Worm (Caenorhabditis elegans): ENCODE results near the gene scb-1.
A peak's percentile ranks its signal among the peaks of the same experiment; 100 is the strongest.

The scb-1 gene

ce11 chrV:11080345-11081102 is 39.0 kb downstream of the scb-1 start, which contains the start of gene act-1:
act-1 (plus strand) TSS chrV:11081052.
- 0 out of 2 replicates have a peak, but pooled peaks have one; percentile 40 for TF ChIP-seq pbrm-1 (GFP tag; IDR thresholded peaks at IDR 0.05)
- no peak for TF ChIP-seq aptf-2 (GFP tag; conservative IDR thresholded peaks at IDR 0.05)
- TF ChIP-seq hmg-1.2 (GFP tag; IDR thresholded peaks at IDR 0.05) = peak; percentile 23; the same call in 1 of the 2 replicates
- TF ChIP-seq nhr-80 (tag; optimal IDR thresholded peaks at IDR 0.05) = peak; percentile 20
- TF ChIP-seq mxl-1 (tag; optimal IDR thresholded peaks at IDR 0.05) = no peak
- TF ChIP-seq lir-1 (GFP tag; conservative IDR thresholded peaks at IDR 0.05) = no peak
- peak; percentile 4 for TF ChIP-seq ceh-27 (GFP tag; optimal IDR thresholded peaks at IDR 0.05)
- peak; percentile 33; the same call in 1 of the 2 replicates for TF ChIP-seq mcd-1 (GFP tag; IDR thresholded peaks at IDR 0.05)
- TF ChIP-seq zfh-2 (GFP tag; conservative IDR thresholded peaks at IDR 0.05) = peak; percentile 83
- no peak for TF ChIP-seq cebp-1 (GFP tag; IDR thresholded peaks at IDR 0.05)
- peak; percentile 7 for TF ChIP-seq cebp-1 (tag; optimal IDR thresholded peaks at IDR 0.05)
- no peak for TF ChIP-seq snpc-4 (GFP tag; optimal IDR thresholded peaks at IDR 0.05)
- no peak for TF ChIP-seq snpc-4 (tag; optimal IDR thresholded peaks at IDR 0.05)

ce11 chrV:11078874-11079273 is 40.6 kb downstream of the scb-1 start:
- no peak for TF ChIP-seq F10E7.11 (tag; optimal IDR thresholded peaks at IDR 0.05)
- TF ChIP-seq cebp-1 (GFP tag; IDR thresholded peaks at IDR 0.05) = no peak
- TF ChIP-seq cebp-1 (tag; optimal IDR thresholded peaks at IDR 0.05) = peak; percentile 82
- no peak for TF ChIP-seq egl-44 (GFP tag; IDR thresholded peaks at IDR 0.05)

- TF ChIP-seq egl-44 (GFP tag; IDR thresholded peaks at IDR 0.05) = no peak
- peak; percentile 67 for TF ChIP-seq ceh-27 (GFP tag; optimal IDR thresholded peaks at IDR 0.05)
- no peak for TF ChIP-seq let-526 (GFP tag; IDR thresholded peaks at IDR 0.05)
- no peak for TF ChIP-seq nhr-179 (tag; optimal IDR thresholded peaks at IDR 0.05)
- peak; percentile 74 for TF ChIP-seq Y95B8A.8 (GFP tag; IDR thresholded peaks at IDR 0.05)
- no peak for TF ChIP-seq T07F8.4 (tag; optimal IDR thresholded peaks at IDR 0.05)
- TF ChIP-seq madf-6 (GFP tag; IDR thresholded peaks at IDR 0.05) = peak; percentile 95
- TF ChIP-seq snpc-1.1 (tag; optimal IDR thresholded peaks at IDR 0.05; ENCODE audit: insufficient read depth) = peak; percentile 20
- TF ChIP-seq Y53F4B.3 (GFP tag; IDR thresholded peaks at IDR 0.05) = no peak
- TF ChIP-seq dox-1 (GFP tag; IDR thresholded peaks at IDR 0.05) = peak; percentile 93
- no peak for TF ChIP-seq die-1 (tag; optimal IDR thresholded peaks at IDR 0.05)
- peak; percentile 22 for TF ChIP-seq athp-1 (tag; optimal IDR thresholded peaks at IDR 0.05)
- TF ChIP-seq lsy-27 (tag; optimal IDR thresholded peaks at IDR 0.05; ENCODE audit: borderline replicate concordance, insufficient read depth) = no peak
- TF ChIP-seq hrde-1 (tag; optimal IDR thresholded peaks at IDR 0.05; ENCODE audit: borderline replicate concordance) = peak; percentile 38
- no peak for TF ChIP-seq nfya-2 (GFP tag; IDR thresholded peaks at IDR 0.05)
- TF ChIP-seq akir-1 (GFP tag; optimal IDR thresholded peaks at IDR 0.05) = no peak
- TF ChIP-seq Y67H2A.10 (GFP tag; conservative IDR thresholded peaks at IDR 0.05) = no peak
- TF ChIP-seq F49E8.2 (tag; optimal IDR thresholded peaks at IDR 0.05; ENCODE audit: insufficient read depth) = peak; percentile 82
- peak; percentile 44; the same call in 1 of the 2 replicates for TF ChIP-seq egrh-3 (GFP tag; IDR thresholded peaks at IDR 0.05)
- TF ChIP-seq Y53G8AR.9 (GFP tag; conservative IDR thresholded peaks at IDR 0.05) = peak; percentile 77
- TF ChIP-seq cebp-1 (GFP tag; IDR thresholded peaks at IDR 0.05) = no peak
- no peak for TF ChIP-seq cebp-1 (tag; optimal IDR thresholded peaks at IDR 0.05)
- peak; percentile 55 for TF ChIP-seq ztf-26 (tag; optimal IDR thresholded peaks at IDR 0.05)
- no peak for TF ChIP-seq Y56A3A.18 (GFP tag; IDR thresholded peaks at IDR 0.05)
- peak; percentile 91 for TF ChIP-seq D2030.7 (GFP tag; IDR thresholded peaks at IDR 0.05)
- peak; percentile 55 for TF ChIP-seq lsl-1 (GFP tag; optimal IDR thresholded peaks at IDR 0.05)
- no peak for TF ChIP-seq cebp-2 (GFP tag; IDR thresholded peaks at IDR 0.05)
- TF ChIP-seq ztf-22 (GFP tag; optimal IDR thresholded peaks at IDR 0.05) = no peak
- no peak for TF ChIP-seq nhr-120 (GFP tag; IDR thresholded peaks at IDR 0.05)
- no peak for TF ChIP-seq C06A6.2 (GFP tag; conservative IDR thresholded peaks at IDR 0.05)
- TF ChIP-seq F10E7.11 (tag; optimal IDR thresholded peaks at IDR 0.05) = no peak
- TF ChIP-seq ceh-40 (GFP tag; IDR thresholded peaks at IDR 0.05) = no peak
Observed at ce11 chrV:11078104-11078724, 41.3 kb downstream of the scb-1 start, which contains the start of gene act-2. act-2 (minus strand) TSS chrV:11078154.

Measured in whole organism, young adult.